Worm (Caenorhabditis elegans) whole organism, early embryonic: Measurements from ENCODE around the gene F43C1.7.

ENCODE experiments used
- B0310.2 ChIP-seq: sonication (generic microtip); optimal IDR thresholded peaks from 2 replicates; lab custom pipeline; 2016; ENCODE audit warnings: mild to moderate bottlenecking, missing genetic modification characterization, missing compliant biosample characterization
- F13C5.2 ChIP-seq: sonication (generic microtip); optimal IDR thresholded peaks from 2 replicates; lab custom pipeline; 2017; ENCODE audit warnings: mild to moderate bottlenecking, missing genetic modification characterization, inconsistent platforms, missing compliant biosample characterization
- aly-1 ChIP-seq: sonication (generic microtip); optimal IDR thresholded peaks from 2 replicates; lab custom pipeline; 2016; ENCODE audit warnings: missing genetic modification characterization, missing compliant biosample characterization
- ama-1 ChIP-seq: fragments of 150-350 bp; optimal IDR thresholded peaks from 2 replicates; lab custom pipeline; 2014
- ceh-13 ChIP-seq: fragments of 200-800 bp; sonication (Bioruptor generic); optimal IDR thresholded peaks from 2 replicates; lab custom pipeline; 2018; ENCODE audit warnings: mild to moderate bottlenecking, missing genetic modification characterization, missing compliant biosample characterization
- ceh-36 ChIP-seq: sonication (generic microtip); optimal IDR thresholded peaks from 2 replicates; lab custom pipeline; 2016; ENCODE audit warnings: missing genetic modification characterization, inconsistent platforms, missing compliant biosample characterization
- ets-7 ChIP-seq: sonication (generic microtip); optimal IDR thresholded peaks from 2 replicates; lab custom pipeline; 2016; ENCODE audit warnings: missing genotype, missing genetic modification characterization, missing compliant biosample characterization
- flt-1 ChIP-seq: fragments of 200-800 bp; sonication (Bioruptor generic); IDR thresholded peaks from 2 replicates; pipeline ENCODE4 v1.3.6; 2022; ENCODE audit warnings: missing genetic modification characterization, missing compliant biosample characterization
- hmbx-1 ChIP-seq: sonication (generic microtip); optimal IDR thresholded peaks from 2 replicates; lab custom pipeline; 2016; ENCODE audit warnings: mild to moderate bottlenecking, missing genetic modification characterization, missing compliant biosample characterization
- hmg-4 ChIP-seq: fragments of 200-800 bp; sonication (Bioruptor generic); optimal IDR thresholded peaks from 2 replicates; lab custom pipeline; 2018; ENCODE audit warnings: mild to moderate bottlenecking, missing genetic modification characterization, missing compliant biosample characterization
- hnd-1 ChIP-seq: sonication (generic microtip); optimal IDR thresholded peaks from 2 replicates; lab custom pipeline; 2016; ENCODE audit warnings: missing genetic modification characterization, missing compliant biosample characterization
- pes-1 ChIP-seq: fragments of 200-800 bp; sonication (Bioruptor generic); IDR thresholded peaks from 2 replicates; pipeline ENCODE4 v1.3.6; 2022; ENCODE audit warnings: missing genetic modification reagents, missing genetic modification characterization, missing compliant biosample characterization
- scrt-1 ChIP-seq: fragments of 200-800 bp; sonication (Bioruptor generic); IDR thresholded peaks from 2 replicates; pipeline ENCODE4 v1.3.6; 2022; ENCODE audit warnings: missing genetic modification characterization, missing compliant biosample characterization
- sea-1 ChIP-seq: fragments of 200-800 bp; sonication (Bioruptor generic); conservative IDR thresholded peaks from 2 replicates; pipeline ENCODE4 v1.3.6; 2022; ENCODE audit warnings: missing genetic modification characterization, missing compliant biosample characterization
- tbx-11 ChIP-seq: fragments of 200-800 bp; sonication (Bioruptor generic); IDR thresholded peaks from 2 replicates; pipeline ENCODE4 v1.3.6; 2022; ENCODE audit warnings: missing genetic modification characterization, missing compliant biosample characterization
- tbx-37 ChIP-seq: fragments of 200-800 bp; sonication (Bioruptor generic); conservative IDR thresholded peaks from 2 replicates; pipeline ENCODE4 v1.3.6; 2022; ENCODE audit warnings: missing genetic modification reagents, missing genetic modification characterization, missing compliant biosample characterization
- tra-4 ChIP-seq: sonication (generic microtip); optimal IDR thresholded peaks from 2 replicates; lab custom pipeline; 2017; ENCODE audit warnings: missing genetic modification characterization, missing compliant biosample characterization

F43C1.7 gene

ce11 chrIII:4237660-4238059 lies 4.7 kb downstream of the F43C1.7 start:
- no peak for TF ChIP-seq sea-1 (GFP tag; lab: Robert Waterston, UW)
- TF ChIP-seq hmg-4 (GFP tag; lab: Kevin White, UChicago): peak; percentile 15
- no peak for TF ChIP-seq ceh-13

- TF ChIP-seq B0310.2 (tag; lab: Kevin White, UChicago) (no peak), aly-1 (no peak), ceh-13 (no peak), flt-1 (GFP tag; lab: Robert Waterston, UW) (no peak), ets-7 (tag; lab: Kevin White, UChicago) (no peak), ceh-36 (tag; lab: Kevin White, UChicago) (no peak), pes-1 (GFP tag; lab: Robert Waterston, UW) (no peak), F13C5.2 (tag; lab: Kevin White, UChicago) (no peak), hmg-4 (GFP tag; lab: Kevin White, UChicago) (no peak), hnd-1 (tag; lab: Kevin White, UChicago) (no peak), ama-1 (no peak), tbx-11 (GFP tag; lab: Robert Waterston, UW) (no peak), sea-1 (GFP tag; lab: Robert Waterston, UW) (no peak), tra-4 (no peak)
Observed at ce11 chrIII:4236178-4236577, 6.2 kb downstream of the F43C1.7 start.

- TF ChIP-seq tbx-37 (GFP tag; lab: Robert Waterston, UW): no peak
- TF ChIP-seq hmg-4 (GFP tag; lab: Kevin White, UChicago): no peak
- TF ChIP-seq ceh-36 (tag; lab: Kevin White, UChicago): no peak
- TF ChIP-seq ets-7 (tag; lab: Kevin White, UChicago): no peak
- TF ChIP-seq hnd-1 (tag; lab: Kevin White, UChicago): no peak
- TF ChIP-seq B0310.2 (tag; lab: Kevin White, UChicago): no peak
Observed at ce11 chrIII:4234642-4235295, 7.6 kb downstream of the F43C1.7 start.

ce11 chrIII:4232811-4233269 lies 9.5 kb downstream of the F43C1.7 start, which contains the start of gene nhr-20:
Gene nhr-20 (minus strand): TSS chrIII:4233219.
- TF ChIP-seq hmg-4 (GFP tag; lab: Kevin White, UChicago) (no peak), ama-1 (no peak), scrt-1 (no peak), ets-7 (tag; lab: Kevin White, UChicago) (no peak), sea-1 (GFP tag; lab: Robert Waterston, UW) (no peak)

ce11 chrIII:4231372-4231771 lies 11.0 kb downstream of the F43C1.7 start:
- TF ChIP-seq sea-1 (GFP tag; lab: Robert Waterston, UW) (no peak), B0310.2 (tag; lab: Kevin White, UChicago) (no peak), F13C5.2 (tag; lab: Kevin White, UChicago) (no peak), tbx-11 (GFP tag; lab: Robert Waterston, UW) (no peak), ceh-36 (tag; lab: Kevin White, UChicago) (no peak), ceh-13 (no peak), scrt-1 (no peak), hmg-4 (GFP tag; lab: Kevin White, UChicago) (no peak), ama-1 (no peak), pes-1 (GFP tag; lab: Robert Waterston, UW) (no peak), flt-1 (GFP tag; lab: Robert Waterston, UW) (no peak), aly-1 (no peak), hmbx-1 (tag; lab: Kevin White, UChicago) (no peak), tbx-37 (GFP tag; lab: Robert Waterston, UW) (no peak), tra-4 (no peak), ets-7 (tag; lab: Kevin White, UChicago) (no peak), hnd-1 (tag; lab: Kevin White, UChicago) (no peak)

- no peak for TF ChIP-seq pes-1 (GFP tag; lab: Robert Waterston, UW)
- TF ChIP-seq tra-4: no peak
- no peak for TF ChIP-seq tbx-11 (GFP tag; lab: Robert Waterston, UW)
- TF ChIP-seq sea-1 (GFP tag; lab: Robert Waterston, UW): no peak
- TF ChIP-seq flt-1 (GFP tag; lab: Robert Waterston, UW): no peak
- no peak for TF ChIP-seq ceh-13
- TF ChIP-seq scrt-1: no peak
- no peak for TF ChIP-seq ceh-36 (tag; lab: Kevin White, UChicago)
- TF ChIP-seq hnd-1 (tag; lab: Kevin White, UChicago): no peak
- TF ChIP-seq B0310.2 (tag; lab: Kevin White, UChicago): no peak
- no peak for TF ChIP-seq ets-7 (tag; lab: Kevin White, UChicago)
- TF ChIP-seq F13C5.2 (tag; lab: Kevin White, UChicago): no peak
- TF ChIP-seq aly-1: no peak
- no peak for TF ChIP-seq ama-1
- no peak for TF ChIP-seq hmbx-1 (tag; lab: Kevin White, UChicago)
- no peak for TF ChIP-seq tbx-37 (GFP tag; lab: Robert Waterston, UW)
- no peak for TF ChIP-seq hmg-4 (GFP tag; lab: Kevin White, UChicago)
Observed at ce11 chrIII:4230092-4230491, 12.3 kb downstream of the F43C1.7 start.

ce11 chrIII:4228841-4229240 lies 13.5 kb downstream of the F43C1.7 start, which contains the start of gene F43C1.5:
Gene F43C1.5 (plus strand): TSS chrIII:4229141.
- TF ChIP-seq ceh-13 (no peak), tra-4 (no peak), sea-1 (GFP tag; lab: Robert Waterston, UW) (no peak), ama-1 (no peak), hmg-4 (GFP tag; lab: Kevin White, UChicago) (no peak), ets-7 (tag; lab: Kevin White, UChicago) (no peak), tbx-11 (GFP tag; lab: Robert Waterston, UW) (no peak), hnd-1 (tag; lab: Kevin White, UChicago) (no peak), flt-1 (GFP tag; lab: Robert Waterston, UW) (no peak), B0310.2 (tag; lab: Kevin White, UChicago) (no peak), hmbx-1 (tag; lab: Kevin White, UChicago) (no peak)
